Fruit fly (Drosophila melanogaster) whole organism, embryonic: ENCODE data around the gene Cdc23.

Experiments
- BEAF-32 ChIP-seq: fragments of 200-800 bp; sonication (Bioruptor generic); optimal IDR thresholded peaks from 3 replicates; lab custom pipeline; 2017; ENCODE audit warnings: missing biosample characterization, missing genetic modification characterization, mild to moderate bottlenecking, moderate library complexity, missing genetic modification reagents
- Bgb ChIP-seq: fragments of 200-800 bp; sonication (Bioruptor generic); IDR thresholded peaks from 2 replicates; pipeline ENCODE4 v1.3.6; 2022; ENCODE audit warnings: missing biosample characterization, missing genetic modification characterization; ENCODE audit not compliant: partially characterized antibody
- BtbVII ChIP-seq: fragments of 200-800 bp; sonication (Bioruptor generic); optimal IDR thresholded peaks from 3 replicates; lab custom pipeline; 2017; ENCODE audit warnings: missing biosample characterization, mild to moderate bottlenecking, missing genetic modification characterization
- CG12299 ChIP-seq: fragments of 200-800 bp; sonication (Bioruptor generic); optimal IDR thresholded peaks from 2 replicates; lab custom pipeline; 2018; ENCODE audit warnings: missing biosample characterization, mild to moderate bottlenecking, missing genetic modification characterization
- CG1233 ChIP-seq: fragments of 200-800 bp; sonication (Bioruptor generic); optimal IDR thresholded peaks from 4 replicates; lab custom pipeline; 2018; ENCODE audit warnings: missing biosample characterization, mild to moderate bottlenecking, missing genetic modification characterization
- CG13287 ChIP-seq: fragments of 200-800 bp; sonication (Bioruptor generic); IDR thresholded peaks from 2 replicates; pipeline ENCODE4 v1.3.6; 2022; ENCODE audit warnings: missing biosample characterization, missing genetic modification characterization; ENCODE audit not compliant: partially characterized antibody
- CG13624 ChIP-seq: fragments of 200-800 bp; sonication (Bioruptor generic); optimal IDR thresholded peaks from 2 replicates; lab custom pipeline; 2016; ENCODE audit warnings: missing biosample characterization, missing genetic modification characterization
- CG15601 ChIP-seq: fragments of 200-800 bp; sonication (Bioruptor generic); optimal IDR thresholded peaks from 3 replicates; lab custom pipeline; 2019; ENCODE audit warnings: missing biosample characterization, mild to moderate bottlenecking, missing genetic modification characterization, moderate library complexity
- CG17829 ChIP-seq: fragments of 200-800 bp; optimal IDR thresholded peaks from 2 replicates; lab custom pipeline; 2019; ENCODE audit warnings: missing biosample characterization, mild to moderate bottlenecking, missing genetic modification characterization, moderate library complexity
- CG18599 ChIP-seq: fragments of 200-800 bp; sonication (Bioruptor generic); optimal IDR thresholded peaks from 3 replicates; lab custom pipeline; 2017; ENCODE audit warnings: missing biosample characterization, missing genetic modification characterization, mild to moderate bottlenecking, moderate library complexity, missing genetic modification reagents
- CG2712 ChIP-seq: fragments of 200-800 bp; optimal IDR thresholded peaks from 3 replicates; lab custom pipeline; 2019; ENCODE audit warnings: missing biosample characterization, mild to moderate bottlenecking, missing genetic modification characterization, moderate library complexity
- CG3281 ChIP-seq: fragments of 200-800 bp; sonication (Bioruptor generic); optimal IDR thresholded peaks from 3 replicates; lab custom pipeline; 2017; ENCODE audit warnings: missing biosample characterization, mild to moderate bottlenecking, missing genetic modification characterization
- CG4854 ChIP-seq: fragments of 200-800 bp; sonication (Bioruptor generic); optimal IDR thresholded peaks from 2 replicates; lab custom pipeline; 2016; ENCODE audit warnings: missing biosample characterization, missing genetic modification characterization, inconsistent platforms
- CG5953 ChIP-seq: fragments of 200-800 bp; sonication (Bioruptor generic); IDR thresholded peaks from 2 replicates; pipeline ENCODE4 v1.3.6; 2022; ENCODE audit warnings: missing biosample characterization, missing genetic modification characterization
- CG6175 ChIP-seq: fragments of 200-800 bp; sonication (Bioruptor generic); IDR thresholded peaks from 3 replicates; pipeline ENCODE4 v1.3.6; 2022; ENCODE audit warnings: missing biosample characterization, missing genetic modification characterization
- CG6654 ChIP-seq: fragments of 200-800 bp; sonication (Bioruptor generic); optimal IDR thresholded peaks from 2 replicates; lab custom pipeline; 2017; ENCODE audit warnings: missing biosample characterization, mild to moderate bottlenecking, missing genetic modification characterization
- CG6689 ChIP-seq: fragments of 200-800 bp; sonication (Bioruptor generic); IDR thresholded peaks from 2 replicates; pipeline ENCODE4 v1.3.6; 2022; ENCODE audit warnings: missing biosample characterization, missing genetic modification characterization
- CG7271 ChIP-seq: fragments of 200-800 bp; sonication (Bioruptor generic); optimal IDR thresholded peaks from 2 replicates; lab custom pipeline; 2018; ENCODE audit warnings: missing biosample characterization, mild to moderate bottlenecking, missing genetic modification characterization, moderate library complexity
- CG8281 ChIP-seq: fragments of 200-800 bp; sonication (Bioruptor generic); optimal IDR thresholded peaks from 2 replicates; lab custom pipeline; 2018; ENCODE audit warnings: missing biosample characterization, mild to moderate bottlenecking, missing genetic modification characterization, moderate library complexity
- CG9215 ChIP-seq: fragments of 200-800 bp; sonication (Bioruptor generic); IDR thresholded peaks from 2 replicates; pipeline ENCODE4 v1.3.6; 2022; ENCODE audit warnings: missing biosample characterization, missing genetic modification characterization
- CG9437 ChIP-seq: fragments of 200-800 bp; sonication (Bioruptor generic); optimal IDR thresholded peaks from 2 replicates; lab custom pipeline; 2018; ENCODE audit warnings: missing biosample characterization, mild to moderate bottlenecking, missing genetic modification characterization
- CG9727 ChIP-seq: fragments of 200-800 bp; sonication (Bioruptor generic); optimal IDR thresholded peaks from 3 replicates; lab custom pipeline; 2017; ENCODE audit warnings: missing biosample characterization, mild to moderate bottlenecking, missing genetic modification characterization
- CG9797 ChIP-seq: fragments of 200-800 bp; sonication (Bioruptor generic); optimal IDR thresholded peaks from 3 replicates; lab custom pipeline; 2018; ENCODE audit warnings: missing biosample characterization, mild to moderate bottlenecking, missing genetic modification characterization
- Doc2 ChIP-seq: fragments of 200-800 bp; sonication (Bioruptor generic); IDR thresholded peaks from 2 replicates; pipeline ENCODE4 v1.3.6; 2022; ENCODE audit warnings: missing biosample characterization, missing genetic modification characterization
- Dref ChIP-seq: fragments of 200-800 bp; sonication (Bioruptor generic); IDR thresholded peaks from 2 replicates; pipeline ENCODE4 v1.3.6; 2022; ENCODE audit warnings: missing biosample characterization, missing genetic modification characterization
- Eip74EF ChIP-seq, 2 experiments: fragments of 200-800 bp in 1 of 2; fragments of >200 bp in 1 of 2; sonication (Bioruptor generic) in 1 of 2; optimal IDR thresholded peaks; 2 replicates each; lab custom pipeline; 2017 to 2019; ENCODE audit warnings: missing biosample characterization in 2 of 2, missing genetic modification characterization in 2 of 2, mild to moderate bottlenecking in 1 of 2, moderate library complexity in 1 of 2
- Hr39 ChIP-seq: fragments of >200 bp; optimal IDR thresholded peaks from 2 replicates; lab custom pipeline; 2017
- Jarid2 ChIP-seq: fragments of 200-800 bp; sonication (Bioruptor generic); optimal IDR thresholded peaks from 3 replicates; lab custom pipeline; 2017; ENCODE audit warnings: mild to moderate bottlenecking, missing biosample characterization, missing genetic modification reagents, missing genetic modification characterization
- Med ChIP-seq: fragments of 200-800 bp; sonication (Bioruptor generic); peaks from one replicate; lab custom pipeline; 2016; ENCODE audit warnings: missing biosample characterization, missing genetic modification characterization, mild to moderate bottlenecking, inconsistent platforms, moderate library complexity
- Mrtf ChIP-seq: fragments of 200-800 bp; sonication (Bioruptor generic); IDR thresholded peaks from 3 replicates; pipeline ENCODE4 v1.3.6; 2022; ENCODE audit warnings: missing biosample characterization, missing genetic modification characterization
- Xbp1 ChIP-seq: fragments of 200-800 bp; sonication (Bioruptor generic); optimal IDR thresholded peaks from 3 replicates; lab custom pipeline; 2016; ENCODE audit warnings: missing biosample characterization, mild to moderate bottlenecking, missing genetic modification characterization
- Xrp1 ChIP-seq: fragments of 200-800 bp; sonication (Bioruptor generic); IDR thresholded peaks from 2 replicates; pipeline ENCODE4 v1.3.6; 2022; ENCODE audit warnings: missing biosample characterization, missing genetic modification characterization
- ara ChIP-seq: fragments of 200-800 bp; sonication (Bioruptor generic); IDR thresholded peaks from 2 replicates; pipeline ENCODE4 v1.3.6; 2022; ENCODE audit warnings: missing biosample characterization, missing genetic modification characterization
- az2 ChIP-seq: fragments of 200-800 bp; sonication (Bioruptor generic); optimal IDR thresholded peaks from 3 replicates; lab custom pipeline; 2016; ENCODE audit warnings: missing biosample characterization, missing genetic modification characterization
- cg ChIP-seq: fragments of 200-800 bp; sonication (Bioruptor generic); optimal IDR thresholded peaks from 3 replicates; lab custom pipeline; 2019; ENCODE audit warnings: missing biosample characterization, mild to moderate bottlenecking, missing genetic modification characterization, moderate library complexity
- ci ChIP-seq: fragments of 200-800 bp; sonication (Bioruptor generic); IDR thresholded peaks from 3 replicates; pipeline ENCODE4 v1.3.6; 2022; ENCODE audit warnings: missing biosample characterization, missing genetic modification characterization
- crc ChIP-seq: fragments of 200-800 bp; sonication (Bioruptor generic); optimal IDR thresholded peaks from 2 replicates; lab custom pipeline; 2016; ENCODE audit warnings: missing biosample characterization, missing genetic modification characterization
- fd96Cb ChIP-seq: fragments of 200-800 bp; sonication (Bioruptor generic); optimal IDR thresholded peaks from 2 replicates; lab custom pipeline; 2018; ENCODE audit warnings: missing biosample characterization, mild to moderate bottlenecking, missing genetic modification characterization, moderate library complexity
- fru ChIP-seq: fragments of >200 bp; optimal IDR thresholded peaks from 2 replicates; lab custom pipeline; 2017
- klu ChIP-seq: fragments of 200-800 bp; sonication (Bioruptor generic); IDR thresholded peaks from 2 replicates; pipeline ENCODE4 v1.3.6; 2022; ENCODE audit warnings: missing biosample characterization, missing genetic modification characterization
- knrl ChIP-seq: fragments of 200-800 bp; sonication (Bioruptor generic); IDR thresholded peaks from 3 replicates; pipeline ENCODE4 v1.3.6; 2022; ENCODE audit warnings: missing biosample characterization, missing genetic modification characterization; ENCODE audit not compliant: partially characterized antibody
- pros ChIP-seq: fragments of 200-800 bp; sonication (Bioruptor generic); optimal IDR thresholded peaks from 3 replicates; lab custom pipeline; 2019; ENCODE audit warnings: missing biosample characterization, mild to moderate bottlenecking, missing genetic modification characterization, moderate library complexity
- pzg ChIP-seq: fragments of 200-800 bp; sonication (Bioruptor generic); optimal IDR thresholded peaks from 3 replicates; lab custom pipeline; 2018; ENCODE audit warnings: missing biosample characterization, mild to moderate bottlenecking, missing genetic modification characterization, moderate library complexity
- sens ChIP-seq: fragments of 200-800 bp; sonication (Bioruptor generic); peaks from one replicate; lab custom pipeline; 2016; ENCODE audit warnings: missing biosample characterization, missing genetic modification characterization
- sens-2 ChIP-seq: fragments of 200-800 bp; sonication (Bioruptor generic); IDR thresholded peaks from 2 replicates; pipeline ENCODE4 v1.3.6; 2022; ENCODE audit warnings: missing biosample characterization, missing genetic modification characterization
- trem ChIP-seq: fragments of 200-800 bp; optimal IDR thresholded peaks from 3 replicates; lab custom pipeline; 2019; ENCODE audit warnings: missing biosample characterization, mild to moderate bottlenecking, missing genetic modification characterization, moderate library complexity
- tup ChIP-seq: fragments of 200-800 bp; sonication (Bioruptor generic); optimal IDR thresholded peaks from 2 replicates; lab custom pipeline; 2016; ENCODE audit warnings: missing biosample characterization, mild to moderate bottlenecking, missing genetic modification characterization, moderate library complexity
- vvl ChIP-seq: fragments of 200-800 bp; sonication (Bioruptor generic); IDR thresholded peaks from 2 replicates; pipeline ENCODE4 v1.3.6; 2022; ENCODE audit warnings: missing biosample characterization, missing genetic modification characterization
- zen ChIP-seq: fragments of 200-800 bp; sonication (Bioruptor generic); optimal IDR thresholded peaks from 3 replicates; lab custom pipeline; 2018; ENCODE audit warnings: missing biosample characterization, mild to moderate bottlenecking, missing genetic modification characterization, moderate library complexity

Gene Cdc23

DNA sequence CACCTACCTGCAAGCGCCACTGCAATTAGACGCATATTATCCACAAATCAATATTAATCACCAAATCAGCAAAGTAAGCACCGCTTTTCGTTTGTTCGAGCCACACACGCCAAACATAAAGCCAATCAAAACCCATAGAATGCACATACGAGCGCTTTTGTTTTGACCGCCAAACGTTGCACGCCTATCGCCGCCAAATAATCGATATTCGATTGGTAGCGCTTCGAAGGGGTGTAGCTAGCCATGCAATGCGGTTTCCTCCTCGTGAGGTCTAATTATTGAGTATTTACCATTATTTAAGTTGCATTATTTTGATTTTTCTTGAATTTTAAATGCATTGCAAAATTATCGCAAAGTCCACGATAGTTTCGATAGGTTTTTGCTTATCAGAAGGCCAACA is 31.7 kb upstream of the Cdc23 start (continued):
- TF ChIP-seq Eip74EF (GFP tag; optimal IDR thresholded peaks at IDR 0.05; lab: Kevin White, UChicago) (no peak), CG1233 (GFP tag; lab: Kevin White, UChicago) (no peak), CG12299 (tag; lab: Kevin White, UChicago) (no peak), CG18599 (GFP tag; lab: Kevin White, UChicago) (no peak), crc (GFP tag; lab: Kevin White, UChicago) (no peak), knrl (GFP tag; lab: Robert Waterston, UW) (peak; percentile 42; the same call in 2 of the 3 replicates), Doc2 (no peak), CG6654 (no peak), Dref (GFP tag; lab: Robert Waterston, UW) (peak; percentile 66), klu (GFP tag; lab: Robert Waterston, UW) (no peak), pzg (GFP tag; lab: Kevin White, UChicago) (peak; percentile 20), CG17829 (tag; lab: Kevin White, UChicago) (no peak), ci (GFP tag; lab: Robert Waterston, UW) (no peak), CG13287 (peak; percentile 82), CG4854 (GFP tag; lab: Kevin White, UChicago) (no peak), Mrtf (GFP tag; lab: Robert Waterston, UW) (no peak), BEAF-32 (GFP tag; lab: Kevin White, UChicago) (peak; percentile 51), CG6175 (GFP tag; lab: Robert Waterston, UW) (0 out of 3 replicates have a peak, but pooled peaks have one; percentile 13), CG3281 (no peak), CG9797 (GFP tag; lab: Kevin White, UChicago) (no peak), CG9727 (GFP tag; lab: Kevin White, UChicago) (no peak), pros (GFP tag; lab: Kevin White, UChicago) (no peak)

DNA sequence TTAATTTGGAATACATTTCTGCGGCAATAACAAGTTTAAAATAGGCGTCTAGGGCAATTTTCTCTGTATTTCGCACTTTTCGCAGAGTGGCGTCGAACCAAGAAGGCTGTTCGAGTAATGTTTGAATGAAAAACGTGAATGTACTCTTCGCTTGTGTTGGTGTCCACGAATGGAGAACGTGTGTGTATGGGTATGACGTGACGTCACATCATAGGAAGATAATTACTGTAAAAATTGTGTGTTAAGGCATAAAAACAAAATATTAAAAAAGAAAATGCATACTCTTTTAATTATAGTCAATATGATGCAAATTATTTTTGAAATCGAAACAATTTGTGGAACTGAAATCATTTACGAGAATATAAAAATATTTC is 30.8 kb upstream of the Cdc23 start:
- TF ChIP-seq CG9215 = no peak
- TF ChIP-seq CG6689 (GFP tag; lab: Robert Waterston, UW) = peak; percentile 26; the same call in 1 of the 2 replicates
- no peak for TF ChIP-seq zen (tag; lab: Kevin White, UChicago)
- TF ChIP-seq cg (GFP tag; lab: Kevin White, UChicago) = peak; percentile 38
- peak; percentile 13 for TF ChIP-seq CG2712 (tag; lab: Kevin White, UChicago)
- TF ChIP-seq Xbp1 = no peak
- peak; percentile 50 for TF ChIP-seq CG9437
- no peak for TF ChIP-seq Hr39 (lab: Kevin White, UChicago)
- TF ChIP-seq fd96Cb (tag; lab: Kevin White, UChicago) = no peak
- no peak for TF ChIP-seq CG7271 (tag; lab: Kevin White, UChicago)
- peak; percentile 85 for TF ChIP-seq sens
- TF ChIP-seq, all 482 proteins: peak for 5

DNA sequence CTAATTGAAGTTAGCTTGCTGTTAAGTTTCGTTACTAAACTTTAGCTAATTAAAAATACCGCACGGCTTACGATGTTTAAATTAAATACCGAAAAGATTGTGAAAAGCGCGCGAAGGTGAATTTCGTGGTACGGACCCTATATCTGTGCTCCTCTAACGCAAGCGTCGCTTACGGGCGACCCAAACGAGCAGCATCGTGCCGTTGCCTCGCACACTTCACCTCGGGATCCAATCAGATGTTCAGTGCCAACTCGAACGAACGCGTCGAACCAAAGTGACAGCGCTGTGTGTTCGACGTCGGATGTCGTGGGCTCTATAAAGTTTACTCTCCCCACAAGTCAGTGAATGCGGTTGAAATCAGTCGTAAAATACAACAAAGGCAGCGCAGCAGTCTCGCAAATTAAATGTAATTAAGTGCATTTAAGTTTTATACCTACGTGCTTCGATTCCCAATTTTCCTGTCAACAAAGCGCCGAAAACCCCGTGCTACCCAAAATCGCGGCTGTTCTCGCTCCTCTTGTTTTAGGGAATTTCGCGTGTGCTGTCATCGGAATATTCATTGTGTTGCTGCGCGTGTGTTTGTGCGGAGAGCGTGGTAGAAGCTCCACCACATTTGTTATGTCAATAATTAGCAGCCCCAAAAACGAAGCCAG is 30.3 kb upstream of the Cdc23 start:
- TF ChIP-seq fru (no peak), CG5953 (no peak), trem (peak; percentile 0), Bgb (GFP tag; lab: Robert Waterston, UW) (peak; percentile 50; the same call in 1 of the 2 replicates), Xrp1 (GFP tag; lab: Robert Waterston, UW) (0 out of 2 replicates have a peak, but pooled peaks have one; percentile 12), CG15601 (no peak), tup (GFP tag; lab: Kevin White, UChicago) (no peak), CG8281 (tag; lab: Kevin White, UChicago) (no peak), Jarid2 (GFP tag; lab: Kevin White, UChicago) (no peak), BtbVII (GFP tag; lab: Kevin White, UChicago) (no peak), ara (peak; percentile 60; the same call in 1 of the 2 replicates), az2 (GFP tag; lab: Kevin White, UChicago) (no peak), vvl (GFP tag; lab: Robert Waterston, UW) (peak; percentile 57; the same call in 1 of the 2 replicates), Med (GFP tag; lab: Kevin White, UChicago) (peak; percentile 53), CG13624 (GFP tag; lab: Kevin White, UChicago) (peak; percentile 1), sens-2 (GFP tag; lab: Robert Waterston, UW) (no peak)
